Fruit fly (Drosophila melanogaster) whole organism: ENCODE data around the gene CG33061.

ENCODE experiments used
- pan ChIP-seq: fragments of >200 bp; optimal IDR thresholded peaks from 2 replicates; lab custom pipeline; 2017
- psq ChIP-seq: fragments of >200 bp; optimal IDR thresholded peaks from 2 replicates; lab custom pipeline; 2017

DNA sequence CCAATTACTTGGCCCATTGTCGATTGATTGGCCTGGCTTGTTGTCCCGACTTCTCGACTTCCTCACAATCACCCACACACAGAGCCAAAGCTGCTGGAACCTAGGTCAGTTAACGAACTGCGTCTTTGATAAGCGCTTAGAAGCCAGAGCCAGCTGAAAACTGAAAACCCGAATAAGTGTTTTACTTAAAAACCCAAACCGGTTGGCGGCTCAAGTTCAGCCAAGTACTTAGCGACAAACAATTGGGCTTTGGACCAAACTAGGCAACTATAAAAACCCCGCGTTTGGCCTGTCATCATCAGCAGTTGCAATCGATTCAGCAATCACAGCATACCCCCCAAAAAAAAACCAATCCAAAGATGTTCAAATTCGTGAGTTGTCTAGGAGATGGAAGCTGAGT lies 6.2 kb upstream of the CG33061 start, which contains the start of gene CG13059:
- TF ChIP-seq pan (lab: Kevin White, UChicago) (no peak), psq (lab: Kevin White, UChicago) (no peak)
